Fruit fly (Drosophila melanogaster): ENCODE results near the gene CG46303.
A peak's percentile ranks its signal among the peaks of the same experiment; 100 is the strongest.

CG46303 gene

DNA sequence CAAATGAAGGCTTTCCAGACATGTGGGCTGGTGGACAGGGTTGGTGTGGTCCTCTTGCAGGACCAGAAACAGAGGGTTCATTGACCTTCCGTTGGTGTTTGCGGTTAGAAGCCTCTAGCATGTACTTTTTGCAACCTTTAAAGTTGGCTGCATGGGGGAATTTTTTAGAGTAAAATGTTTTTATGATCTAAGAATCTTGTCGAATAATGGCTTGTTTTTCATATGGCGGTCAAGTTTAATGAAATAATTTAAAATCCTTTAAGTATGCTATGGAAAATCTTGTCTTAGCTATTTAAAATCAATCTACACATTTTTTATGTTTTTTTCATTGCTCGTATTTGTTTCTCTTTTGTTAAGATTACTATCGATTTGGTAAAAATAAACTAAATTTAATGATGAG lies 8.0 kb downstream of the CG46303 start, which contains the start of gene glob3:
Gene glob3 (plus strand): TSS at position 301 of the 400 bp plus-strand sequence.
- TF ChIP-seq CG17801 (GFP tag; optimal IDR thresholded peaks at IDR 0.05; ENCODE audit: partially characterized antibody) = no peak

- TF ChIP-seq CG17801 (GFP tag; optimal IDR thresholded peaks at IDR 0.05; ENCODE audit: partially characterized antibody) = no peak
Measured at dm6 chr3R:5831339-5831738, 9.6 kb downstream of the CG46303 start, which contains the start of gene CG1208. Gene CG1208, plus strand, starts transcription at chr3R:5831639.

DNA sequence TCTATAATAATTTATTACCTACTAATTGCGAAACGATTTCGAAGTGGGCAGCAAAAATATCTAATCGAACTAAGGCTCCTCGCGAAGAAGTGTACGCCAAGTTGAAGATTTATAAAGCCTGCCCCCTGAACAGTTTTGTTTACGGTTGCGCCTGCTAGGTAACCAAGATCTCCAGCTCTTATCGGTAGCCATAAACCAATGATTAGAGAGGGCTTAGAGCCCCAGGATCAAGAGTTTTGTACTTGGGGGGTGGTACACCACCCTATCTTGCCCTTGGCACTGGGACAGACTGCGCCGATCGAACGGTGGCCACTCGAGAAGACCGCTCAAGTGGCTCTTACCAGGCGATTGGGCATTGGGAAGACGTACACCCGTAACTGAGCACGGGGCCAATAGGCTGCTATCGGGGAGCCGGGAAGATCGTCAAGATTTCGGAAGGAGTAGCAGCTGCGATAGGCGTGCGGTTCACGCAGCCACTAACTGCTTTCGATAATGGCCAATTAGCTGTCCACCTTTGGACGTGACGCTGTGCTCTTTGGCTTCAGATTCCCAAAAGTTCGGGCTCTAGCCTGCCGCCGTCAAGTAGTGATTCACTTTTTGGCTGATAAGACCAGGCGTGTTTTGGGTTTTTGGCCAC lies 10.7 kb downstream of the CG46303 start:
- TF ChIP-seq CG17801 (GFP tag; optimal IDR thresholded peaks at IDR 0.05; ENCODE audit: partially characterized antibody) = no peak

dm6 chr3R:5833948-5834504 lies 12.3 kb downstream of the CG46303 start:
- no peak for TF ChIP-seq CG17801 (GFP tag; optimal IDR thresholded peaks at IDR 0.05; ENCODE audit: partially characterized antibody)

DNA sequence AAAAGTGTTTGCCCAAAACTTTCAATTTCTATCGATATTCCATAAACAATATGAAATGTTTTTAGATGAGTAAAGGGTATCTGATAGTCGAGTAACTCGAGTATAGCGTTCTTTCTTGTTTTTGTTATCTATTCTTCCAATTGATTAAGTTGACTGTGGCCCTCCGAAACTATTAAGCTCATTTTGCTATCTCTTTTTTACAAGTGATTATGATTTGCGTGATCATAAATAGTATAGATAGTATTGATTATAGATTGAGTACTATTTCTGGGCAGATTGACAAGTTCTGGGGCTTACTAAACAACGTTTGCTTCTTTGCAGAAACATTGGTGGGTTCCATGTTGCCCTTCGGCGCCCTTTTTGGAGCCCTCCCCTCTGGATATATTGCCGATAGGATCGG lies 14.8 kb downstream of the CG46303 start:
- TF ChIP-seq CG17801 (GFP tag; optimal IDR thresholded peaks at IDR 0.05; ENCODE audit: partially characterized antibody) = no peak

DNA sequence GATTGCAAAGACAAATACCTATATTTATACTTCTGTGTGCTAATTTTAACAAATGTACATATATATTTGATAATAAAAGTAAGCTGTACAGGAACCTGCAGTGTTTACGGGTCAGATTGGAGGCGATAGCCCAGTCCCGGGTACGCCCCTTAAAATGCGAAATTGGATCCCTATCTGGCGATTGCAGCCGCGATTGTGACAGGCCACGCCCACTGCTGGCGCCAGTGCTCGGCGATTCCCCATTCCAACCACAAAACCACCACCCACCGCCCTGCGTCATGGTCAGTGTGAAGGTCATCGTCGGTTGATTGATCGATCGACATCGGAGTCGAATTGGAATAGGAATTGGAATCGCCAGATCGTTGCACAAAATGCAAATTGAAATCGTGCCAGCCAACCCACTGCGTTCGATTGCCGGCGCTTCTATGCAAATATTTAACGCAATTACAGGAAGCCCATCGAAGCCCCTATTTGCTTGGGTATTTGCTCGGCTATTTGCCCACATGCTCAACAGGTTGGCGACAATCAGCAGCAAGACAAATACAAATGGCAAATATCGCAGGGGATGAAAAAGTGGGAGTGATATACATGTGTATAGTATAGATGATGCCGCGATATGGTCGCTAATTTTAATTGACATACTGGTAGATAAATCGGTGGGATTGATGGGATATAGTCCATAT lies 17.1 kb downstream of the CG46303 start:
- TF ChIP-seq CG17801 (GFP tag; optimal IDR thresholded peaks at IDR 0.05; ENCODE audit: partially characterized antibody) = no peak

DNA sequence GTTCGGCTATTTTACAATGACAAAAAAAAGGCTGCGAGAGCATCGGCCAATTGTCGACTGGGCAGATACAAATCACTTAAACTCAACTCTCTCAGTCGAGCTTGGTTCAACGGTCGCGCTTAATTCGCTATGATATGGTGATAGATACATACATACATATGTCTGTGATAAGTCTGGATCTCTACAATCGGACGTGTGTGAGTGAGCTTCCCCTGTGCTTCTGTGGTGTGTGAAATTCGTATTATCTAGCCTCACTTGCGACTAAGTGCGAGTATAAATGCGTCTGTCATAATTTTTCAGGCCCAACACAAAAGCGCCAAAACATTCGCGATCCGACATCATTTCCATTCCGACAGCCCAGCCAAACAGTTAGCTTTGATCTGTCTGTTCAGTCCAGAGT lies 19.1 kb downstream of the CG46303 start, which contains the start of gene CG1213:
Gene CG1213 (plus strand): TSS at position 301 of the 400 bp plus-strand sequence.
- TF ChIP-seq CG17801 (GFP tag; optimal IDR thresholded peaks at IDR 0.05; ENCODE audit: partially characterized antibody) = no peak

dm6 chr3R:5841290-5841689 lies 19.5 kb downstream of the CG46303 start:
- TF ChIP-seq CG17801 (GFP tag; optimal IDR thresholded peaks at IDR 0.05; ENCODE audit: partially characterized antibody) = no peak

DNA sequence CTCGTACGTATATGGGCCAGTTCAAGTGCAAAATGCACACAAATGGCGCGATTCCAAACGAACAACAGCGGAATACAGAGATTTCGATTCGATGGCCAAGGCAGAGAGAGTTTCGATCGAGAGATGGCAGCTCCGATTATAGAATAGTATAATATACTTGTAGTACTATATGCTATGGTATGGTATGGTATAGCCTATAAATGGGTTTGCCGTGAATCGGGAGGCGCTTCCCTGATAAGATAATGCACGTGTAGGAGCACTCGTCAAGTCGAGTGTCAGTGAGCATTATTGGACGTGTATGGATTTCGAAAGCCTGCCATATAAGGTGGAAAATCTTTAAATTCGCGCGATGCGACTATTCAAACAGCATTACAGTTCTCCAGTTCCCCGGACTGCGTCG lies 21.7 kb downstream of the CG46303 start:
- no peak for TF ChIP-seq CG17801 (GFP tag; optimal IDR thresholded peaks at IDR 0.05; ENCODE audit: partially characterized antibody)

DNA sequence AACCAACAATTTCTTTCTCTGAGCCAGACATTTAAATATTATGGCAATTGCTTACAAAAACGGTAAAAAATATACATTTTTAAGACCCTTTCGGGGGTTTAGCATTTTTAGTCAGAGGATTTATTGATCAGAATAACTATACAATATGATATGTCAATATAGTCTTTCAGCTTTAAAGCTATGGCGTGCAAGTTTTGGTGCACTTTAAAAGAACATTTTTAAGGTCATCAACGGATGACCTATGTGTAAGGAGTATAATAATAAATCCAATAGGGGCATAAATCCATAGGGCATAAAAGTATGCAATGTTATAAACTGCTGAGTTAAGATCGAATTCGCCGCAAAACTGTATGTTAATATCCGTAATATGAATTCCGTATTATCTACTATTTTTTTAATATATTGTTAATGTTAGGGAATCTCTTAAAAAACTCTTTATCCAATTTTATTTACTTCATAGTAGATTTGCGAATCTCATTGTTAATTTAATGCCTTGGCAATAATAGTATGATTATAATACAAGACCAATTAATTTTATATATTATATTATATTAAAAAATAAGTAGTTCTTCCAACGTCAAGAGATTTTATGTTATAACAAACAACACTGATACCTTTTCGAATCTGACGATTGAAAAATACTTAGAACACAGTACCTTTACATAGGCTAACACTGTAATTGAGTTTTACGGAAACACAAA lies 24.9 kb downstream of the CG46303 start, which contains the start of gene CG14676:
Gene CG14676 (plus strand): TSS at position 651 of the 701 bp plus-strand sequence.
- no peak for TF ChIP-seq CG17801 (GFP tag; optimal IDR thresholded peaks at IDR 0.05; ENCODE audit: partially characterized antibody)

- no peak for TF ChIP-seq CG17801 (GFP tag; optimal IDR thresholded peaks at IDR 0.05; ENCODE audit: partially characterized antibody)
Measured at dm6 chr3R:5853032-5853431, 31.3 kb downstream of the CG46303 start, which contains the start of gene CG34287. Gene CG34287, plus strand, starts transcription at chr3R:5853332.

DNA sequence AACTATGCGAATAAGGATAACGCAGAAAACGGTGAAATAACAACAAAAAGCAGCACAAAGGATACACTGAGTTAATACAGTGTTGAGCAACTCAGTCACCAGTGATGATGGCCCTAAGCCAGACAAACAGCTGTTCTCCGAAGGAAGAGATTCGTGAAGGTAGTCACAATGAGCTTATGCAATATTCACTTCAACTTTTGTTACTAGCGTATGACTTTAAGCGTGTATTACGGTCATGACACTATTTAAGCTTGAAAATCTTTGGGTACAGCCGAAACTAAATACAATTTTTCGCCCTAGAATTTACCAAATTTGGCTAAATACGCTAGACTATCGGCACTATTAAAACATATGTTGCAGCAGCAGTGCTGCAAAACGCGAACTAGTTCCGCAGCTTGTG lies 34.4 kb downstream of the CG46303 start, which contains the start of the genes disp and ECSIT:
Gene disp (minus strand): TSS at position 97 of the 400 bp plus-strand sequence.
Gene ECSIT (plus strand): TSS at position 371 of the 400 bp plus-strand sequence.
- TF ChIP-seq CG17801 (GFP tag; optimal IDR thresholded peaks at IDR 0.05; ENCODE audit: partially characterized antibody) = peak; percentile 56

- no peak for TF ChIP-seq CG17801 (GFP tag; optimal IDR thresholded peaks at IDR 0.05; ENCODE audit: partially characterized antibody)
Measured at dm6 chr3R:5860736-5861217, 39.0 kb downstream of the CG46303 start.

dm6 chr3R:5861218-5861902 lies 39.6 kb downstream of the CG46303 start:
- no peak for TF ChIP-seq CG17801 (GFP tag; optimal IDR thresholded peaks at IDR 0.05; ENCODE audit: partially characterized antibody)
